Worm (Caenorhabditis elegans) whole organism, L4/young adult: ENCODE results near the gene pqn-31.

Source experiments
- dao-5 ChIP-seq: sonication (generic microtip); optimal IDR thresholded peaks from 2 replicates; lab custom pipeline; 2016; ENCODE audit warnings: missing genotype, missing genetic modification characterization, moderate library complexity, missing compliant biosample characterization
- him-1 ChIP-seq: sonication (generic microtip); optimal IDR thresholded peaks from 2 replicates; lab custom pipeline; 2016; ENCODE audit warnings: missing genotype, missing genetic modification reagents, missing genetic modification characterization, missing compliant biosample characterization

DNA sequence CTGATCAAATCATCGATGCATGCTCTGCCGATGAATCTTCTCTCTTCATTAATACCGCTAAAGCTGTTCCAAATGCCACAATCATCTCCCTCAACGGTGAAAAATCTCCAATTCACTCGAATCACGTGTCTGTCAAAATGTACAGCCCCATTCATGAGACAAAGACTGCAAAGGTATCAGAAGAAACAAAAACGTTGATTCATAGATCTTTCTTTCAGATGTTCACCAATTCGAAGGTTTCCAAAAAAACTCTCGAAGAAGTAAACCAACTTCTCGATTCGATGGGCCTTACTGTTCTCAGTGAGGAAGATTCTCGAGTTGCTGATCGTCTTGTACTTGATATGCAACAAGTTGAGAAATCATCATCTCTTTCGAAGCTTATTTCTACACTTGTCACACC lies 12.7 kb upstream of the pqn-31 start:
- TF ChIP-seq him-1 (no peak), dao-5 (no peak)
